Worm (Caenorhabditis elegans) whole organism, L1 larva: ENCODE data around the gene clec-194.

Experiments
- C16A3.4 ChIP-seq: fragments of 150-350 bp; optimal IDR thresholded peaks from 2 replicates; lab custom pipeline; 2014; ENCODE audit warnings: missing biosample characterization, missing genetic modification characterization
- C34B4.2 ChIP-seq: sonication (generic microtip); optimal IDR thresholded peaks from 2 replicates; lab custom pipeline; 2017; ENCODE audit warnings: mild to moderate bottlenecking, missing genetic modification characterization, missing compliant biosample characterization
- F16B12.6 ChIP-seq: fragments of 150-350 bp; optimal IDR thresholded peaks from 2 replicates; lab custom pipeline; 2014; ENCODE audit warnings: missing biosample characterization, missing genetic modification characterization
- Y116A8C.19 ChIP-seq: sonication (generic microtip); optimal IDR thresholded peaks from 2 replicates; lab custom pipeline; 2016; ENCODE audit warnings: missing compliant biosample characterization, missing genetic modification characterization, borderline replicate concordance
- alr-1 ChIP-seq: fragments of 200-800 bp; sonication (Bioruptor generic); optimal IDR thresholded peaks from 2 replicates; lab custom pipeline; 2018; ENCODE audit warnings: borderline replicate concordance, mild to moderate bottlenecking, missing genetic modification characterization, missing compliant biosample characterization
- aly-2 ChIP-seq: fragments of 150-350 bp; optimal IDR thresholded peaks from 2 replicates; lab custom pipeline; 2014; ENCODE audit warnings: missing biosample characterization, missing genetic modification characterization
- ceh-8 ChIP-seq: fragments of 200-800 bp; sonication (Bioruptor generic); optimal IDR thresholded peaks from 2 replicates; lab custom pipeline; 2018; ENCODE audit warnings: mild to moderate bottlenecking, missing genetic modification characterization, moderate library complexity, missing compliant biosample characterization
- ceh-90 ChIP-seq: sonication (generic microtip); optimal IDR thresholded peaks from 2 replicates; lab custom pipeline; 2016; ENCODE audit warnings: missing genetic modification characterization, missing compliant biosample characterization
- elt-2 ChIP-seq: sonication (generic microtip); optimal IDR thresholded peaks from 2 replicates; lab custom pipeline; 2016; ENCODE audit warnings: missing genetic modification characterization, mild to moderate bottlenecking, inconsistent platforms, missing compliant biosample characterization, missing genetic modification reagents
- fkh-10 ChIP-seq: sonication (generic microtip); optimal IDR thresholded peaks from 2 replicates; lab custom pipeline; 2017; ENCODE audit warnings: missing biosample characterization, missing genetic modification reagents, missing genetic modification characterization
- fkh-8 ChIP-seq: sonication (generic microtip); optimal IDR thresholded peaks from 2 replicates; lab custom pipeline; 2016; ENCODE audit warnings: mild to moderate bottlenecking, missing genetic modification characterization, missing compliant biosample characterization
- grh-1 ChIP-seq: fragments of 200-800 bp; sonication (Bioruptor generic); IDR thresholded peaks from 2 replicates; pipeline ENCODE4 v1.3.6; 2022; ENCODE audit warnings: missing genetic modification reagents, missing genetic modification characterization, missing compliant biosample characterization
- hlh-17 ChIP-seq: fragments of 200-800 bp; sonication (Bioruptor generic); optimal IDR thresholded peaks from 2 replicates; lab custom pipeline; 2018; ENCODE audit warnings: missing genetic modification characterization, mild to moderate bottlenecking, missing compliant biosample characterization, moderate library complexity, borderline replicate concordance
- hlh-4 ChIP-seq: sonication (generic microtip); optimal IDR thresholded peaks from 2 replicates; lab custom pipeline; 2016; ENCODE audit warnings: mild to moderate bottlenecking, missing genetic modification characterization, missing compliant biosample characterization
- lin-14 ChIP-seq: fragments of 200-800 bp; sonication (Bioruptor generic); optimal IDR thresholded peaks from 2 replicates; lab custom pipeline; 2018; ENCODE audit warnings: mild to moderate bottlenecking, missing genetic modification characterization, moderate library complexity, missing compliant biosample characterization
- mab-9 ChIP-seq: fragments of 200-800 bp; sonication (Bioruptor generic); IDR thresholded peaks from 2 replicates; pipeline ENCODE4 v1.3.6; 2022; ENCODE audit warnings: missing genetic modification reagents, missing genetic modification characterization, missing compliant biosample characterization
- mdl-1 ChIP-seq, 2 experiments: fragments of 150-350 bp; optimal IDR thresholded peaks; 2 replicates each; lab custom pipeline; 2014 to 2017; ENCODE audit warnings: missing biosample characterization in 2 of 2, missing genetic modification characterization in 2 of 2, inconsistent platforms in 1 of 2
- nhr-12 ChIP-seq: sonication (generic microtip); optimal IDR thresholded peaks from 2 replicates; lab custom pipeline; 2017; ENCODE audit warnings: missing biosample characterization, missing genetic modification characterization
- nhr-20 ChIP-seq: sonication (generic microtip); optimal IDR thresholded peaks from 2 replicates; lab custom pipeline; 2016; ENCODE audit warnings: mild to moderate bottlenecking, missing genetic modification characterization, missing compliant biosample characterization
- nhr-28 ChIP-seq: fragments of 150-350 bp; optimal IDR thresholded peaks from 2 replicates; lab custom pipeline; 2014; ENCODE audit warnings: missing biosample characterization, missing genetic modification characterization
- nhr-71 ChIP-seq: sonication (generic microtip); optimal IDR thresholded peaks from 2 replicates; lab custom pipeline; 2016; ENCODE audit warnings: mild to moderate bottlenecking, missing genetic modification characterization, moderate library complexity, missing compliant biosample characterization
- nhr-77 ChIP-seq: fragments of 150-350 bp; optimal IDR thresholded peaks from 2 replicates; lab custom pipeline; 2014; ENCODE audit warnings: missing biosample characterization, missing genetic modification characterization
- nhr-85 ChIP-seq: sonication (generic microtip); peaks from one replicate; lab custom pipeline; 2016; ENCODE audit warnings: missing genetic modification characterization, inconsistent platforms, missing compliant biosample characterization
- nhr-90 ChIP-seq: sonication (generic microtip); optimal IDR thresholded peaks from 2 replicates; lab custom pipeline; 2016; ENCODE audit warnings: mild to moderate bottlenecking, missing genetic modification characterization, missing compliant biosample characterization; ENCODE audit not compliant: poor library complexity
- pag-3 ChIP-seq: sonication (generic microtip); optimal IDR thresholded peaks from 2 replicates; lab custom pipeline; 2017; ENCODE audit warnings: missing genetic modification characterization, mild to moderate bottlenecking, missing compliant biosample characterization, antibody characterized with exemption, borderline replicate concordance; ENCODE audit not compliant: insufficient read depth
- skn-1 ChIP-seq: fragments of 150-350 bp; optimal IDR thresholded peaks from 2 replicates; lab custom pipeline; 2014; ENCODE audit warnings: missing biosample characterization, missing genetic modification characterization
- sptf-1 ChIP-seq: fragments of 150-350 bp; optimal IDR thresholded peaks from 2 replicates; lab custom pipeline; 2014; ENCODE audit warnings: missing biosample characterization, missing genetic modification characterization
- sup-37 ChIP-seq: fragments of 200-800 bp; sonication (Bioruptor generic); optimal IDR thresholded peaks from 2 replicates; lab custom pipeline; 2018; ENCODE audit warnings: mild to moderate bottlenecking, missing genetic modification characterization, missing compliant biosample characterization
- tlp-1 ChIP-seq: fragments of 150-350 bp; optimal IDR thresholded peaks from 2 replicates; lab custom pipeline; 2014; ENCODE audit warnings: missing biosample characterization, missing genetic modification characterization
- unc-130 ChIP-seq: fragments of 150-350 bp; optimal IDR thresholded peaks from 2 replicates; lab custom pipeline; 2017; ENCODE audit warnings: missing biosample characterization, missing genetic modification characterization, inconsistent platforms
- unc-62 ChIP-seq: fragments of 150-350 bp; optimal IDR thresholded peaks from 2 replicates; lab custom pipeline; 2014; ENCODE audit warnings: missing biosample characterization, missing genetic modification reagents, missing genetic modification characterization
- unc-86 ChIP-seq: sonication (generic microtip); optimal IDR thresholded peaks from 2 replicates; lab custom pipeline; 2016; ENCODE audit warnings: missing genetic modification characterization, missing compliant biosample characterization
- vab-15 ChIP-seq: sonication (generic microtip); optimal IDR thresholded peaks from 2 replicates; lab custom pipeline; 2017; ENCODE audit warnings: missing genotype, mild to moderate bottlenecking, missing genetic modification characterization, missing compliant biosample characterization
- xbp-1 ChIP-seq: sonication (generic microtip); optimal IDR thresholded peaks from 2 replicates; lab custom pipeline; 2016; ENCODE audit warnings: missing genetic modification characterization, missing compliant biosample characterization
- zag-1 ChIP-seq: fragments of 150-350 bp; optimal IDR thresholded peaks from 2 replicates; lab custom pipeline; 2014; ENCODE audit warnings: missing biosample characterization, missing genetic modification characterization
- zip-4 ChIP-seq: fragments of 200-800 bp; sonication (Bioruptor generic); optimal IDR thresholded peaks from 2 replicates; lab custom pipeline; 2018; ENCODE audit warnings: mild to moderate bottlenecking, missing genetic modification characterization, moderate library complexity, missing compliant biosample characterization

The clec-194 gene

DNA sequence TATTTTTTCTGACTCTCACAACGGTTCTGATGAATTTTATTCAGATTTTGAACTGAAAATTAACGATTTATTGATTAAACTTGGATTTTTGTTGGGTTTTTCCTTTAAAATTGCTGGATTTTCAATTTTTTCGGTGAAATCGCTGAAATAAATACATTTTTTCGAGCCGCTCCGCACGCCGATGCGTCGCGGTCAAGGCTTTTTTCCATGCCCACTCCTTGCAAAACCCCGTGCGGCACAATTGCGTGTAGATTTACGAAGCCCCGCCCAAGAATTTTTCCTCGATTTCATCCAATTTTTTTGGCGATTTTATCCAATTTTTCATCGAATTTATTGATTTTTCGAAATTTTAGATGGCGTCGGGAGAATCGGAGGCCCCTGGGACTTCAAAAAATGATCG lies 34.0 kb downstream of the clec-194 start, which contains the start of gene gtsf-1 (continued):
- TF ChIP-seq unc-130 (tag; lab: Kevin White, UChicago): peak; percentile 82
- TF ChIP-seq C16A3.4 (tag; lab: Kevin White, UChicago): peak; percentile 76
- no peak for TF ChIP-seq mab-9 (GFP tag; lab: Robert Waterston, UW)
- no peak for TF ChIP-seq ceh-90
- peak; percentile 64 for TF ChIP-seq F16B12.6 (tag; lab: Kevin White, UChicago)
- no peak for TF ChIP-seq nhr-12 (tag; lab: Kevin White, UChicago)
- TF ChIP-seq unc-62: no peak
- TF ChIP-seq vab-15 (tag; lab: Kevin White, UChicago): no peak
- TF ChIP-seq sup-37 (GFP tag; lab: Kevin White, UChicago): no peak
- peak; percentile 38 for TF ChIP-seq fkh-10
- peak; percentile 39; the same call in 1 of the 2 replicates for TF ChIP-seq grh-1
- TF ChIP-seq mdl-1 (tag; optimal IDR thresholded peaks at IDR 0.05; lab: Kevin White, UChicago): peak in 1 of 2 experiments; percentile 7
- TF ChIP-seq elt-2 (tag; lab: Kevin White, UChicago): peak; percentile 20
- no peak for TF ChIP-seq nhr-28 (tag; lab: Kevin White, UChicago)
- no peak for TF ChIP-seq Y116A8C.19
- no peak for TF ChIP-seq alr-1
- peak; percentile 74 for TF ChIP-seq xbp-1
- no peak for TF ChIP-seq pag-3
- TF ChIP-seq C34B4.2 (tag; lab: Kevin White, UChicago): no peak
- TF ChIP-seq nhr-71: peak; percentile 85
- TF ChIP-seq skn-1 (tag; lab: Kevin White, UChicago): peak; percentile 86
- TF ChIP-seq lin-14: no peak
- no peak for TF ChIP-seq sptf-1 (tag; lab: Kevin White, UChicago)
- TF ChIP-seq nhr-85 (tag; lab: Kevin White, UChicago): peak; percentile 83
- no peak for TF ChIP-seq hlh-4
- peak; percentile 72 for TF ChIP-seq nhr-20 (tag; lab: Kevin White, UChicago)
- no peak for TF ChIP-seq tlp-1 (tag; lab: Kevin White, UChicago)
- no peak for TF ChIP-seq ceh-8 (GFP tag; lab: Kevin White, UChicago)
- peak; percentile 61 for TF ChIP-seq unc-86 (tag; lab: Kevin White, UChicago)
- TF ChIP-seq nhr-77: peak; percentile 47
- TF ChIP-seq hlh-17: no peak

DNA sequence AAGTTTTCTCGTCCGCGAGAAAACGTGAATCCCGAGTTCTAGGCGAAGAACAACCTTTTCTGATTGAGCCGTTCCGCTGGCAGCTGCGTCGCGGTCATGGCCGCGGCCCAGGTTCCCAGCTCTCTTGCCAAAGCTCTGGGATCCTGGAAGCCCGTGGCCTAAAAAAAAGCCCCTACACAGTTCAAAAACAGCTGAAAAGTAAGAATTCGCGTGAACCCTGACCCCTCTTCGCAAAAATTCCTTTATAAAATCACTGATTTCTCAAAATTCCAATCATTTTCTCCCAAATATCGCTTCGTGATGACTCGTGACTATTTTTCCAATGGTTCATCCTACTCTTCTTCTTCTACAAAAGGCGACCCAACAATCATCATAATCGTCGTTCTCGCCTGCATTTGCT lies 35.8 kb downstream of the clec-194 start, which contains the start of gene T06A10.107:
T06A10.107 (plus strand) TSS at position 301 of the 400 bp plus-strand sequence.
- TF ChIP-seq nhr-20 (tag; lab: Kevin White, UChicago) (no peak), fkh-8 (tag; lab: Kevin White, UChicago) (no peak), mdl-1 (tag; optimal IDR thresholded peaks at IDR 0.05; lab: Kevin White, UChicago) (no peak), zip-4 (no peak), fkh-10 (no peak), nhr-90 (no peak)

DNA sequence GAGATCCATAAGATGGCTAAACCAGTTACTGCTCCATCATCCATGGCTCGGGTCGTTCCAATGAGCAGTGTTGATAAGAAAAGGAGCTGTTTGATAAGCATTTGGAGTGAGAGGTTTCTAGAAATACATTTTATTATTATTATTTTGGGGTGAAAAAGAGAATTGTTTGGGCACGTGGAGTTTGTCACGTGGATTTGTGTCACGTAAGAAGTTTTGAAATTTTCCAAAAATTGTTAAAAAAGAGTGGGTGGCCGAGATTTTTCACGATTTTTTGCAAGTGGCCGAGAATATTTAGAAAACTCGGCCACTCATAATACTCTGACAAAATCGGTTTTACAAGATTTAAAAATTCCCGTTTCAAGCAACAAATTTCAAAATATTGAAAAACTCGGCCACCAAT lies 37.4 kb downstream of the clec-194 start, which contains the start of gene T06A10.106:
T06A10.106 (minus strand) TSS at position 101 of the 400 bp plus-strand sequence.
- TF ChIP-seq nhr-12 (tag; lab: Kevin White, UChicago) (no peak), aly-2 (tag; lab: Kevin White, UChicago) (no peak), zag-1 (tag; lab: Kevin White, UChicago) (no peak), skn-1 (tag; lab: Kevin White, UChicago) (no peak)
